Worm (Caenorhabditis elegans) whole organism, L3 larva: ENCODE data around the gene C42D8.9.

Experiments
- ZK546.5 ChIP-seq: sonication (generic microtip); optimal IDR thresholded peaks from 2 replicates; lab custom pipeline; 2017; ENCODE audit warnings: missing biosample characterization, missing genetic modification characterization
- ceh-28 ChIP-seq: fragments of 150-350 bp; optimal IDR thresholded peaks from 2 replicates; lab custom pipeline; 2014; ENCODE audit warnings: missing biosample characterization, missing genetic modification reagents, missing genetic modification characterization
- elt-1 ChIP-seq: fragments of 150-350 bp; optimal IDR thresholded peaks from 2 replicates; lab custom pipeline; 2014; ENCODE audit warnings: missing biosample characterization, missing genetic modification characterization
- fkh-10 ChIP-seq: sonication (generic microtip); optimal IDR thresholded peaks from 2 replicates; lab custom pipeline; 2017; ENCODE audit warnings: missing biosample characterization, missing genetic modification reagents, missing genetic modification characterization
- nhr-23 ChIP-seq: fragments of 150-350 bp; optimal IDR thresholded peaks from 2 replicates; lab custom pipeline; 2014; ENCODE audit warnings: missing biosample characterization, missing genetic modification reagents, missing genetic modification characterization
- ztf-4 ChIP-seq: fragments of 150-350 bp; optimal IDR thresholded peaks from 2 replicates; lab custom pipeline; 2014; ENCODE audit warnings: missing biosample characterization, missing genetic modification characterization

ce11 chrX:5151403-5151802 lies 44.6 kb upstream of the C42D8.9 start:
- TF ChIP-seq ceh-28 (tag; lab: Kevin White, UChicago) = no peak
- no peak for TF ChIP-seq nhr-23 (tag; lab: Kevin White, UChicago)
- TF ChIP-seq elt-1 (tag; lab: Kevin White, UChicago) = no peak
- no peak for TF ChIP-seq ztf-4 (tag; lab: Kevin White, UChicago)
- no peak for TF ChIP-seq fkh-10
- TF ChIP-seq ZK546.5 = no peak
